Worm (Caenorhabditis elegans) whole organism, young adult: ENCODE data around the gene R13D11.4.

ENCODE experiments used
- F37B4.10 ChIP-seq: fragments of 200-800 bp; sonication (Bioruptor generic); IDR thresholded peaks from 2 replicates; pipeline ENCODE4 v1.3.6; 2022; ENCODE audit warnings: missing genetic modification characterization, missing compliant biosample characterization
- ama-1 ChIP-seq, 3 experiments: fragments of 150-350 bp in 1 of 3; sonication (generic microtip) in 2 of 3; optimal IDR thresholded peaks; 2 replicates each; lab custom pipeline; 2014 to 2018; ENCODE audit warnings: missing biosample characterization in 2 of 3, missing genetic modification characterization in 2 of 3, missing genetic modification reagents in 2 of 3
- atf-7 ChIP-seq: sonication (generic microtip); optimal IDR thresholded peaks from 2 replicates; lab custom pipeline; 2017; ENCODE audit warnings: mild to moderate bottlenecking, missing genetic modification characterization, missing compliant biosample characterization
- chd-7 ChIP-seq: sonication (generic microtip); optimal IDR thresholded peaks from 2 replicates; lab custom pipeline; 2016; ENCODE audit warnings: mild to moderate bottlenecking, missing genetic modification characterization, moderate library complexity, missing compliant biosample characterization
- dox-1 ChIP-seq: fragments of 200-800 bp; sonication (Bioruptor generic); IDR thresholded peaks from 2 replicates; pipeline ENCODE4 v1.3.6; 2022; ENCODE audit warnings: missing genetic modification reagents, missing genetic modification characterization, missing compliant biosample characterization

DNA sequence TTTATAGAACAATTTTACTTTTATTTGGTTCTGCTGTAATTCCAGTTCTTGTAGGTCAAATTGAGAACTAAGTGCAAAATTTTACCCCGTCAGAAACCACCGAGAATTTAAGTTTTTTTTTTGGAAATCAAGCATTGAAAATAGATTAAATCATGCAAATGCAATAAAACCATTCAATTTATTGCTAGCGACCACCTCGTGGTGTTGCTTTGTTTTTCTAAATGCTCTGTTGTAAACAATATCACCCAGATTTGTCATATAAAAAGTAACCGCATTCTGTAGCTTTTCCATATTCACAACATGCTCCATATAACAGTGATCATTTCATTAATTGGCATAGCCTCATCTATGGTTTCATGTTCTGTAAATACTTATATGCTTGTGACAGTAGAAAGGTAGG, 38.9 kb downstream of the R13D11.4 start, which contains the start of gene srbc-12:
- TF ChIP-seq dox-1 (GFP tag; lab: Robert Waterston, UW) (no peak), atf-7 (tag; lab: Kevin White, UChicago) (no peak), ama-1 (optimal IDR thresholded peaks at IDR 0.05; lab: Kevin White, UChicago) (no peak), ama-1 (GFP tag; optimal IDR thresholded peaks at IDR 0.05; lab: Kevin White, UChicago) (no peak), chd-7 (tag; lab: Kevin White, UChicago) (no peak), F37B4.10 (GFP tag; lab: Robert Waterston, UW) (no peak)
